Worm (Caenorhabditis elegans): ENCODE measurements around the gene ergi-1.

Gene ergi-1

DNA sequence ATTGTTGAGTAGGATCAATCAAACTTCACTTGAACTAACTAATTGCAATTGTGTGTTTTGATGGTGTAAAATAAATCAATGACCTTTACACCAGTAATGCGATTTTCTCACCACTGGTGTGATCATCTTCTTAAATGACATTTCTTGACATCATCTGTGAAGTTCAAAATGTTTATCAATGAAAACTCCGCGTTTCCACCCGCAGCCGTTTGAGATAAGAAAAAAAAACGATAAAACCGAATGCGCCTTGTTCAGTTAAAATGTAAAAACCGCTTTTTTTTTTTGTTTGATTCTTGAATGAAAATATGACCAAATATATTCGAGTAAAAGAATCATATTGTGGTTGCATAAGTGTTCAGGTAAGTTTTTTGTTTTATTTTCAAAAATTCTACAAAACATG lies 16.5 kb upstream of the ergi-1 start, which contains the start of gene Y102A11A.1:
Y102A11A.1 (plus strand) TSS at position 223 of the 400 bp plus-strand sequence.
- TF ChIP-seq unc-39 (tag; optimal IDR thresholded peaks at IDR 0.05) (no peak), cnd-1 (tag; optimal IDR thresholded peaks at IDR 0.05) (no peak), ces-1 (GFP tag; optimal IDR thresholded peaks at IDR 0.05) (no peak), sem-2 (GFP tag; optimal IDR thresholded peaks at IDR 0.05) (no peak), blmp-1 (tag; optimal IDR thresholded peaks at IDR 0.05) (no peak), lin-13 (tag; optimal IDR thresholded peaks at IDR 0.05) (no peak), nhr-28 (tag; optimal IDR thresholded peaks at IDR 0.05) (no peak), mep-1 (tag; optimal IDR thresholded peaks at IDR 0.05) (no peak), mab-5 (tag; optimal IDR thresholded peaks at IDR 0.05) (no peak), M03D4.4 (tag; optimal IDR thresholded peaks at IDR 0.05) (no peak), pha-4 (tag; optimal IDR thresholded peaks at IDR 0.05) (no peak), unc-120 (tag; optimal IDR thresholded peaks at IDR 0.05; ENCODE audit: poor library complexity, severe bottlenecking) (no peak), tbx-8 (GFP tag; optimal IDR thresholded peaks at IDR 0.05) (no peak)

DNA sequence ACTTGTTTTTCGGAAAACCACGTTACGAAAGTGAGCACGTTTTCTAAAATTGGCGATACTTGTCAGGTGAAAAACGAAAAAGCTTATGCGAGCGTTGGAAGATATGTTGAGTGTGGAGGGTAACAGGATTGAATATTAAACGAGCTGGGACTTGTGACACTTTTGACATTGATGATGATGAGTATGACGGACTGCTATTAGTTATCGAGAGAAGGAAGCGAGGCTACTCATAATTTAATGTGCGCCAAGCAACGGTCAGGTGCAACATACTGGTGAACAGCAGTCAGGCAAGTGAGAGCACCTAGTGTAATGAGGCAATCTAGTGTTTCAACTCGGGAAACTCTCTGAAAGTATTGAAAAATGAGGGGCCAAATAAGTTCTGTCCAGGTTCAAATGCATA lies 15.1 kb upstream of the ergi-1 start:
- no peak for TF ChIP-seq drap-1 (GFP tag; optimal IDR thresholded peaks at IDR 0.05)
- TF ChIP-seq hlh-1 (tag; optimal IDR thresholded peaks at IDR 0.05): peak; percentile 80
- TF ChIP-seq pha-4 (tag; optimal IDR thresholded peaks at IDR 0.05): no peak
- TF ChIP-seq ces-1 (GFP tag; optimal IDR thresholded peaks at IDR 0.05): no peak
- TF ChIP-seq cnd-1 (tag; optimal IDR thresholded peaks at IDR 0.05): no peak
- peak; percentile 92 for TF ChIP-seq unc-62 (GFP tag; optimal IDR thresholded peaks at IDR 0.05)
- no peak for TF ChIP-seq lin-32 (GFP tag; optimal IDR thresholded peaks at IDR 0.05)
- no peak for TF ChIP-seq elt-1 (tag; optimal IDR thresholded peaks at IDR 0.05; ENCODE audit: borderline replicate concordance, insufficient read depth)
- TF ChIP-seq M03D4.4 (tag; optimal IDR thresholded peaks at IDR 0.05): no peak
- TF ChIP-seq lsy-2 (tag; optimal IDR thresholded peaks at IDR 0.05): no peak

DNA sequence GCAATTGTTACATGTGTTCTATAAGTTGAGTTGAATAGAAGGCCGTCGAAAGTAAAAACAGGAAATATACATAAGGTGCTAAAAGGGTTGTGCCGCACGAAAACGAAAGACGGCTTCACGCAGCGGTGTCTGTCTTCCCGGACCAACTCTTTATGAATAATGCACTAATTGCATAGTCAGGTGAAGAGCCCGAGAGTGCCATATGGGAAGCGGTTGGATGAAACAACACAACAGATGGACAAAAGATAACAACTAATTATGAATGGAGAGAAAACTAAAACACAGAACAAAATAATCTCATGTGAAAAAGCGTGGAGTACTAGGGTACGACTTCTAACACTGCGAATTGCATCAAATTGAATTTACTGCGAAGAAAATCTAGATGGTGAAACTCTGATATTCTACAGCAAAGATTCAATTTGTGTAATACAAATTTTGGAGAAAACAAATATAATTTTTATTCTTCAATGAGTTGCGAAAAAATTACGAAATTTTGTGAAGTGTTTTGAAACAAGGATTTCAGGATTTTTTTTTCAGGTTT lies 13.9 kb upstream of the ergi-1 start:
- TF ChIP-seq elt-1 (tag; optimal IDR thresholded peaks at IDR 0.05; ENCODE audit: borderline replicate concordance, insufficient read depth) (no peak), ceh-83 (GFP tag; optimal IDR thresholded peaks at IDR 0.05) (no peak), ceh-43 (GFP tag; optimal IDR thresholded peaks at IDR 0.05) (no peak), mls-2 (tag; optimal IDR thresholded peaks at IDR 0.05) (no peak), lin-32 (GFP tag; optimal IDR thresholded peaks at IDR 0.05) (peak; percentile 90), nhr-28 (tag; optimal IDR thresholded peaks at IDR 0.05) (no peak), mep-1 (tag; optimal IDR thresholded peaks at IDR 0.05) (peak; percentile 11), unc-39 (tag; optimal IDR thresholded peaks at IDR 0.05) (no peak), unc-62 (GFP tag; optimal IDR thresholded peaks at IDR 0.05) (no peak), blmp-1 (tag; optimal IDR thresholded peaks at IDR 0.05) (no peak), cnd-1 (tag; optimal IDR thresholded peaks at IDR 0.05) (peak; percentile 76), nhr-76 (tag; optimal IDR thresholded peaks at IDR 0.05) (no peak), lsy-2 (tag; optimal IDR thresholded peaks at IDR 0.05) (no peak), bed-3 (GFP tag; optimal IDR thresholded peaks at IDR 0.05) (no peak), ces-1 (GFP tag; optimal IDR thresholded peaks at IDR 0.05) (peak; percentile 88), snpc-4 (tag; optimal IDR thresholded peaks at IDR 0.05) (no peak), nhr-237 (tag; optimal IDR thresholded peaks at IDR 0.05) (no peak), sptf-1 (tag; optimal IDR thresholded peaks at IDR 0.05) (no peak), hlh-1 (tag; optimal IDR thresholded peaks at IDR 0.05) (no peak), tbx-8 (GFP tag; optimal IDR thresholded peaks at IDR 0.05) (no peak), mab-5 (tag; optimal IDR thresholded peaks at IDR 0.05) (no peak), ham-2 (GFP tag; optimal IDR thresholded peaks at IDR 0.05) (no peak), zip-8 (tag; optimal IDR thresholded peaks at IDR 0.05) (no peak), unc-120 (tag; optimal IDR thresholded peaks at IDR 0.05; ENCODE audit: poor library complexity, severe bottlenecking) (no peak), pha-4 (tag; optimal IDR thresholded peaks at IDR 0.05) (no peak), nhr-2 (tag; optimal IDR thresholded peaks at IDR 0.05) (no peak), ztf-11 (tag; optimal IDR thresholded peaks at IDR 0.05) (no peak), elt-3 (tag; optimal IDR thresholded peaks at IDR 0.05) (no peak), nhr-12 (tag; optimal IDR thresholded peaks at IDR 0.05) (no peak), M03D4.4 (tag; optimal IDR thresholded peaks at IDR 0.05) (no peak)
